Worm (Caenorhabditis elegans) whole organism, late embryonic: ENCODE measurements around the gene Y40B10A.9.

Experiments used
- F13H6.1 ChIP-seq: sonication (generic microtip); optimal IDR thresholded peaks from 2 replicates; lab custom pipeline; 2016; ENCODE audit warnings: missing genetic modification characterization, missing compliant biosample characterization
- ama-1 ChIP-seq: fragments of 150-350 bp; optimal IDR thresholded peaks from 2 replicates; lab custom pipeline; 2014
- ceh-14 ChIP-seq: sonication (generic microtip); optimal IDR thresholded peaks from 2 replicates; lab custom pipeline; 2016; ENCODE audit warnings: missing genotype, missing genetic modification characterization, missing compliant biosample characterization
- ceh-19 ChIP-seq: fragments of 200-800 bp; sonication (Bioruptor generic); optimal IDR thresholded peaks from 2 replicates; lab custom pipeline; 2018; ENCODE audit warnings: mild to moderate bottlenecking, missing genetic modification characterization, missing compliant biosample characterization
- ceh-30 ChIP-seq: fragments of 150-350 bp; optimal IDR thresholded peaks from 2 replicates; lab custom pipeline; 2014; ENCODE audit warnings: missing biosample characterization, missing genetic modification characterization
- dmd-4 ChIP-seq: sonication (generic microtip); optimal IDR thresholded peaks from 2 replicates; lab custom pipeline; 2016; ENCODE audit warnings: borderline replicate concordance, missing genetic modification characterization, missing compliant biosample characterization
- dve-1 ChIP-seq: sonication (generic microtip); optimal IDR thresholded peaks from 2 replicates; lab custom pipeline; 2017; ENCODE audit warnings: antibody characterized with exemption, mild to moderate bottlenecking, missing genetic modification characterization, missing compliant biosample characterization
- fkh-10 ChIP-seq: fragments of 150-350 bp; optimal IDR thresholded peaks from 2 replicates; lab custom pipeline; 2014; ENCODE audit warnings: missing biosample characterization, missing genetic modification reagents, missing genetic modification characterization
- rnt-1 ChIP-seq: sonication (generic microtip); optimal IDR thresholded peaks from 2 replicates; lab custom pipeline; 2016; ENCODE audit warnings: missing genetic modification characterization, missing compliant biosample characterization
- syd-9 ChIP-seq: sonication (generic microtip); optimal IDR thresholded peaks from 2 replicates; lab custom pipeline; 2016; ENCODE audit warnings: mild to moderate bottlenecking, missing genetic modification characterization, moderate library complexity, missing compliant biosample characterization
- unc-42 ChIP-seq: sonication (generic microtip); optimal IDR thresholded peaks from 2 replicates; lab custom pipeline; 2016; ENCODE audit warnings: missing genotype, missing genetic modification characterization, missing compliant biosample characterization

DNA sequence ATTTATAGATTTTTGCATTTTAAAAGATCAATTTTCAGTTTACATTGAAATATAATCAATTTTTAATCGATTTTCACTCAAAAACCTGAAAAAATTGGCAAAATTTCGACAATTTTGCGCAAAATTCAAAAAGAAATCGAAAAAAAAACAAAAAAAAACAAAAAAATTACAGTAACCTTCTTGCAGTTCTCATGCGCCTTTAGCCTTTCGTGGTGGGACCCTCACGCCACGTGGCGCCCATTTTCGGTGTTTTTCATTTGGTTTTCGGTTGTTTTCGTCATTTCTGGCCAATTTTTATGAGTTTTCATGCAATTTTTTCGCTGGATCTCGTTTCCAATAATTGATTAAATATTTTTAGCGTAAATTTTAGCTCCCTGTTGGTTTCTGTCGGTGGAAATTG is 5.3 kb downstream of the Y40B10A.9 start:
- TF ChIP-seq unc-42 (no peak), ama-1 (lab: Kevin White, UChicago) (no peak), rnt-1 (tag; lab: Kevin White, UChicago) (no peak), syd-9 (tag; lab: Kevin White, UChicago) (no peak), fkh-10 (GFP tag; lab: Kevin White, UChicago) (no peak), dve-1 (tag; lab: Kevin White, UChicago) (no peak), dmd-4 (tag; lab: Kevin White, UChicago) (no peak), ceh-14 (no peak), ceh-19 (no peak), ceh-30 (tag; lab: Kevin White, UChicago) (no peak), F13H6.1 (tag; lab: Kevin White, UChicago) (no peak)
